Worm (Caenorhabditis elegans): ENCODE data around the gene C45G9.5.

The C45G9.5 gene

ce11 chrIII:5080700-5081572 is 33.0 kb downstream of the C45G9.5 start (continued):
- TF ChIP-seq attf-6 (GFP tag; IDR thresholded peaks at IDR 0.05): peak; percentile 70
- peak; percentile 76; the same call in 1 of the 2 replicates for TF ChIP-seq madf-3 (GFP tag; IDR thresholded peaks at IDR 0.05)
- no peak for TF ChIP-seq lag-1 (GFP tag; IDR thresholded peaks at IDR 0.05)
- TF ChIP-seq nhr-120 (GFP tag; IDR thresholded peaks at IDR 0.05): no peak
- peak; percentile 62; the same call in 1 of the 2 replicates for TF ChIP-seq B0019.2 (GFP tag; conservative IDR thresholded peaks at IDR 0.05)
- TF ChIP-seq atf-7 (tag; optimal IDR thresholded peaks at IDR 0.05): peak; percentile 76
- TF ChIP-seq sptf-2 (GFP tag; optimal IDR thresholded peaks at IDR 0.05): peak; percentile 42
- peak; percentile 86 for TF ChIP-seq tlf-1 (GFP tag; optimal IDR thresholded peaks at IDR 0.05)
- TF ChIP-seq dox-1 (GFP tag; IDR thresholded peaks at IDR 0.05): peak; percentile 88
- no peak for TF ChIP-seq nhr-27 (tag; optimal IDR thresholded peaks at IDR 0.05)
- peak; percentile 86 for TF ChIP-seq zim-3 (tag; optimal IDR thresholded peaks at IDR 0.05)
- TF ChIP-seq lsl-1 (GFP tag; optimal IDR thresholded peaks at IDR 0.05): peak; percentile 61
- peak; percentile 36 for TF ChIP-seq ets-4 (GFP tag; optimal IDR thresholded peaks at IDR 0.05)
- TF ChIP-seq gei-17 (GFP tag; optimal IDR thresholded peaks at IDR 0.05): peak; percentile 54
- TF ChIP-seq D2030.7 (GFP tag; IDR thresholded peaks at IDR 0.05): peak; percentile 83
- TF ChIP-seq F22D6.2 (tag; optimal IDR thresholded peaks at IDR 0.05): peak; percentile 62
- no peak for TF ChIP-seq tbx-9 (tag; optimal IDR thresholded peaks at IDR 0.05; ENCODE audit: borderline replicate concordance)
- peak; percentile 59 for TF ChIP-seq cebp-1 (GFP tag; IDR thresholded peaks at IDR 0.05)
- TF ChIP-seq cebp-1 (tag; optimal IDR thresholded peaks at IDR 0.05): peak; percentile 83
- TF ChIP-seq B0261.1 (tag; optimal IDR thresholded peaks at IDR 0.05): peak; percentile 75
- peak; percentile 93 for TF ChIP-seq aptf-3 (GFP tag; IDR thresholded peaks at IDR 0.05)
- no peak; the same call in 1 of the 2 replicates for TF ChIP-seq ceh-91 (GFP tag; IDR thresholded peaks at IDR 0.05)
- peak; percentile 13 for TF ChIP-seq ztf-3 (GFP tag; optimal IDR thresholded peaks at IDR 0.05)
- TF ChIP-seq Y95B8A.8 (GFP tag; IDR thresholded peaks at IDR 0.05): peak; percentile 90
- TF ChIP-seq F33H1.4 (GFP tag; IDR thresholded peaks at IDR 0.05): peak; percentile 90
- TF ChIP-seq attf-5 (GFP tag; optimal IDR thresholded peaks at IDR 0.05): peak; percentile 70
- TF ChIP-seq nhr-80 (tag; optimal IDR thresholded peaks at IDR 0.05): peak; percentile 55
- TF ChIP-seq egl-44 (GFP tag; IDR thresholded peaks at IDR 0.05): peak; percentile 80
- TF ChIP-seq F23B12.7 (tag; optimal IDR thresholded peaks at IDR 0.05; ENCODE audit: insufficient read depth): peak; percentile 69
- peak; percentile 91 for TF ChIP-seq B0336.3 (GFP tag; IDR thresholded peaks at IDR 0.05)
- TF ChIP-seq F10E7.11 (tag; optimal IDR thresholded peaks at IDR 0.05): peak; percentile 79
- peak; percentile 78 for TF ChIP-seq ztf-18 (tag; optimal IDR thresholded peaks at IDR 0.05)
- TF ChIP-seq nfya-1 (tag; optimal IDR thresholded peaks at IDR 0.05; ENCODE audit: borderline replicate concordance, insufficient read depth): no peak
- TF ChIP-seq ceh-100 (GFP tag; IDR thresholded peaks at IDR 0.05): peak; percentile 81
- peak; percentile 73 for TF ChIP-seq ceh-79 (tag; optimal IDR thresholded peaks at IDR 0.05)
- peak; percentile 81 for TF ChIP-seq C17E4.6 (GFP tag; IDR thresholded peaks at IDR 0.05)
- TF ChIP-seq ztf-26 (tag; optimal IDR thresholded peaks at IDR 0.05): peak; percentile 69
- TF ChIP-seq snpc-1.3 (tag; optimal IDR thresholded peaks at IDR 0.05; ENCODE audit: insufficient read depth): peak; percentile 70
- peak; percentile 40 for TF ChIP-seq T07F8.4 (tag; optimal IDR thresholded peaks at IDR 0.05)
- TF ChIP-seq egl-18 (GFP tag; IDR thresholded peaks at IDR 0.05): peak; percentile 78
- no peak for TF ChIP-seq sdz-38 (tag; optimal IDR thresholded peaks at IDR 0.05)
- TF ChIP-seq lsy-27 (tag; optimal IDR thresholded peaks at IDR 0.05; ENCODE audit: borderline replicate concordance, insufficient read depth): peak; percentile 9
- peak; percentile 96 for TF ChIP-seq bed-1 (GFP tag; IDR thresholded peaks at IDR 0.05)
- TF ChIP-seq madf-8 (GFP tag; conservative IDR thresholded peaks at IDR 0.05): peak; percentile 66
- peak; percentile 94 for TF ChIP-seq lin-26 (GFP tag; IDR thresholded peaks at IDR 0.05)
- peak; percentile 2 for TF ChIP-seq F55B11.4 (tag; optimal IDR thresholded peaks at IDR 0.05; ENCODE audit: borderline replicate concordance, insufficient read depth)
